Fruit fly (Drosophila melanogaster) whole organism, embryonic: Measurements from ENCODE around the gene CG15914.

Experiments used
- Aef1 ChIP-seq: fragments of 200-800 bp; sonication (Bioruptor generic); IDR thresholded peaks from 3 replicates; pipeline ENCODE4 v1.3.6; 2022; ENCODE audit warnings: missing biosample characterization, missing genetic modification characterization
- Atf6 ChIP-seq: fragments of 200-800 bp; sonication (Bioruptor generic); IDR thresholded peaks from 2 replicates; pipeline ENCODE4 v1.3.6; 2022; ENCODE audit warnings: missing biosample characterization, missing genetic modification characterization
- Blimp-1 ChIP-seq: fragments of 200-800 bp; sonication (Bioruptor generic); optimal IDR thresholded peaks from 3 replicates; lab custom pipeline; 2018; ENCODE audit warnings: missing biosample characterization, missing genetic modification characterization, mild to moderate bottlenecking, moderate library complexity, missing genetic modification reagents
- CG10147 ChIP-seq: fragments of 200-800 bp; sonication (Bioruptor generic); optimal IDR thresholded peaks from 2 replicates; lab custom pipeline; 2019; ENCODE audit warnings: missing biosample characterization, mild to moderate bottlenecking, missing genetic modification characterization, moderate library complexity
- CG1024 ChIP-seq: fragments of 200-800 bp; sonication (Bioruptor generic); IDR thresholded peaks from 2 replicates; pipeline ENCODE4 v1.3.6; 2022; ENCODE audit warnings: missing biosample characterization, missing genetic modification characterization
- CG10321 ChIP-seq: fragments of 200-800 bp; sonication (Bioruptor generic); IDR thresholded peaks from 2 replicates; pipeline ENCODE4 v1.3.6; 2022; ENCODE audit warnings: missing biosample characterization, missing genetic modification characterization
- CG11093 ChIP-seq: fragments of 200-800 bp; sonication (Bioruptor generic); IDR thresholded peaks from 3 replicates; pipeline ENCODE4 v1.3.6; 2022; ENCODE audit warnings: missing biosample characterization, missing genetic modification characterization
- CG12155 ChIP-seq: fragments of 200-800 bp; sonication (Bioruptor generic); optimal IDR thresholded peaks from 3 replicates; lab custom pipeline; 2016; ENCODE audit warnings: missing biosample characterization, missing genetic modification characterization
- CG12219 ChIP-seq: fragments of 200-800 bp; sonication (Bioruptor generic); optimal IDR thresholded peaks from 3 replicates; lab custom pipeline; 2018; ENCODE audit warnings: missing biosample characterization, mild to moderate bottlenecking, missing genetic modification characterization
- CG12744 ChIP-seq: fragments of 200-800 bp; sonication (Bioruptor generic); optimal IDR thresholded peaks from 2 replicates; lab custom pipeline; 2016; ENCODE audit warnings: missing biosample characterization, missing genetic modification characterization
- CG13287 ChIP-seq: fragments of 200-800 bp; sonication (Bioruptor generic); IDR thresholded peaks from 2 replicates; pipeline ENCODE4 v1.3.6; 2022; ENCODE audit warnings: missing biosample characterization, missing genetic modification characterization; ENCODE audit not compliant: partially characterized antibody
- CG14050 ChIP-seq: fragments of 200-800 bp; sonication (Bioruptor generic); IDR thresholded peaks from 3 replicates; pipeline ENCODE4 v1.3.6; 2022; ENCODE audit warnings: missing biosample characterization, missing genetic modification characterization
- CG16863 ChIP-seq: fragments of 200-800 bp; sonication (Bioruptor generic); optimal IDR thresholded peaks from 3 replicates; lab custom pipeline; 2016; ENCODE audit warnings: missing biosample characterization, missing genetic modification characterization
- CG17385 ChIP-seq: fragments of 200-800 bp; sonication (Bioruptor generic); optimal IDR thresholded peaks from 3 replicates; lab custom pipeline; 2018; ENCODE audit warnings: missing biosample characterization, mild to moderate bottlenecking, missing genetic modification characterization
- CG18599 ChIP-seq: fragments of 200-800 bp; sonication (Bioruptor generic); optimal IDR thresholded peaks from 3 replicates; lab custom pipeline; 2017; ENCODE audit warnings: missing biosample characterization, missing genetic modification characterization, mild to moderate bottlenecking, moderate library complexity, missing genetic modification reagents
- CG2120 ChIP-seq: fragments of 200-800 bp; sonication (Bioruptor generic); optimal IDR thresholded peaks from 3 replicates; lab custom pipeline; 2016; ENCODE audit warnings: missing biosample characterization, missing genetic modification characterization
- CG8944 ChIP-seq: fragments of 200-800 bp; sonication (Bioruptor generic); optimal IDR thresholded peaks from 3 replicates; lab custom pipeline; 2016; ENCODE audit warnings: missing biosample characterization, missing genetic modification characterization
- CG9817 ChIP-seq: fragments of 200-800 bp; sonication (Bioruptor generic); optimal IDR thresholded peaks from 2 replicates; lab custom pipeline; 2018; ENCODE audit warnings: missing biosample characterization, mild to moderate bottlenecking, missing genetic modification characterization, moderate library complexity
- CHES-1-like ChIP-seq: fragments of 200-800 bp; sonication (Bioruptor generic); optimal IDR thresholded peaks from 2 replicates; lab custom pipeline; 2016; ENCODE audit warnings: missing biosample characterization, missing genetic modification characterization
- Dfd ChIP-seq, 2 experiments: fragments of >200 bp; optimal IDR thresholded peaks; 2 replicates each; lab custom pipeline; 2017; ENCODE audit warnings: missing biosample characterization in 2 of 2, missing genetic modification characterization in 2 of 2
- Dp ChIP-seq: fragments of 200-800 bp; sonication (Bioruptor generic); optimal IDR thresholded peaks from 2 replicates; lab custom pipeline; 2018; ENCODE audit warnings: missing biosample characterization, mild to moderate bottlenecking, missing genetic modification characterization, moderate library complexity
- Dref ChIP-seq: fragments of 200-800 bp; sonication (Bioruptor generic); IDR thresholded peaks from 2 replicates; pipeline ENCODE4 v1.3.6; 2022; ENCODE audit warnings: missing biosample characterization, missing genetic modification characterization
- Fer1 ChIP-seq: fragments of 200-800 bp; sonication (Bioruptor generic); optimal IDR thresholded peaks from 2 replicates; lab custom pipeline; 2017; ENCODE audit warnings: missing biosample characterization, mild to moderate bottlenecking, missing genetic modification characterization
- HLH4C ChIP-seq: fragments of 200-800 bp; sonication (Bioruptor generic); IDR thresholded peaks from 3 replicates; pipeline ENCODE4 v1.3.6; 2022; ENCODE audit warnings: missing biosample characterization, missing genetic modification characterization; ENCODE audit not compliant: partially characterized antibody
- Hr51 ChIP-seq, 2 experiments: fragments of 200-800 bp; sonication (Bioruptor generic); optimal IDR thresholded peaks; 2 replicates in 1 of 2; 3 replicates in 1 of 2; lab custom pipeline; 2016 to 2018; ENCODE audit warnings: missing biosample characterization in 2 of 2, missing genetic modification characterization in 2 of 2, mild to moderate bottlenecking in 1 of 2, moderate library complexity in 1 of 2
- Jarid2 ChIP-seq: fragments of 200-800 bp; sonication (Bioruptor generic); optimal IDR thresholded peaks from 3 replicates; lab custom pipeline; 2017; ENCODE audit warnings: mild to moderate bottlenecking, missing biosample characterization, missing genetic modification reagents, missing genetic modification characterization
- Kr ChIP-seq: fragments of 200-800 bp; sonication (Bioruptor generic); optimal IDR thresholded peaks from 2 replicates; lab custom pipeline; 2017; ENCODE audit warnings: missing biosample characterization, mild to moderate bottlenecking, missing genetic modification characterization
- Lhr ChIP-seq: fragments of 200-800 bp; sonication (Bioruptor generic); optimal IDR thresholded peaks from 3 replicates; lab custom pipeline; 2017; ENCODE audit warnings: mild to moderate bottlenecking, missing biosample characterization, missing genetic modification reagents, missing genetic modification characterization
- Myb ChIP-seq: fragments of 200-800 bp; sonication (Bioruptor generic); optimal IDR thresholded peaks from 2 replicates; lab custom pipeline; 2016; ENCODE audit warnings: missing biosample characterization, missing genetic modification characterization
- NC2β ChIP-seq: fragments of 200-800 bp; sonication (Bioruptor generic); optimal IDR thresholded peaks from 2 replicates; lab custom pipeline; 2016; ENCODE audit warnings: missing biosample characterization, missing genetic modification characterization
- NFAT ChIP-seq: fragments of 200-800 bp; sonication (Bioruptor generic); IDR thresholded peaks from 2 replicates; pipeline ENCODE4 v1.3.6; 2022; ENCODE audit warnings: missing biosample characterization, missing genetic modification characterization
- Ptx1 ChIP-seq: fragments of 200-800 bp; sonication (Bioruptor generic); IDR thresholded peaks from 2 replicates; pipeline ENCODE4 v1.3.6; 2022; ENCODE audit warnings: missing biosample characterization, missing genetic modification characterization
- Ravus ChIP-seq: fragments of 200-800 bp; sonication (Bioruptor generic); IDR thresholded peaks from 2 replicates; pipeline ENCODE4 v1.3.6; 2022; ENCODE audit warnings: missing biosample characterization, missing genetic modification characterization
- ab ChIP-seq: fragments of 200-800 bp; sonication (Bioruptor generic); optimal IDR thresholded peaks from 2 replicates; lab custom pipeline; 2016; ENCODE audit warnings: missing biosample characterization, missing genetic modification characterization
- aop ChIP-seq: fragments of 200-800 bp; sonication (Bioruptor generic); IDR thresholded peaks from 2 replicates; pipeline ENCODE4 v1.3.6; 2022; ENCODE audit warnings: missing biosample characterization, missing genetic modification characterization
- ap ChIP-seq: fragments of 200-800 bp; sonication (Bioruptor generic); IDR thresholded peaks from 2 replicates; pipeline ENCODE4 v1.3.6; 2022; ENCODE audit warnings: missing biosample characterization, missing genetic modification characterization
- bcd ChIP-seq: fragments of 200-800 bp; sonication (Bioruptor generic); optimal IDR thresholded peaks from 2 replicates; lab custom pipeline; 2017; ENCODE audit warnings: missing biosample characterization, mild to moderate bottlenecking, missing genetic modification characterization
- bigmax ChIP-seq: fragments of 200-800 bp; sonication (Bioruptor generic); optimal IDR thresholded peaks from 2 replicates; lab custom pipeline; 2018; ENCODE audit warnings: missing biosample characterization, mild to moderate bottlenecking, missing genetic modification characterization
- danr ChIP-seq: fragments of 200-800 bp; sonication (Bioruptor generic); IDR thresholded peaks from 2 replicates; pipeline ENCODE4 v1.3.6; 2022; ENCODE audit warnings: missing biosample characterization, missing genetic modification characterization
- ems ChIP-seq: fragments of 200-800 bp; sonication (Bioruptor generic); optimal IDR thresholded peaks from 3 replicates; lab custom pipeline; 2016; ENCODE audit warnings: missing biosample characterization, missing genetic modification characterization
- nau ChIP-seq: fragments of 200-800 bp; sonication (Bioruptor generic); optimal IDR thresholded peaks from 3 replicates; lab custom pipeline; 2017; ENCODE audit warnings: missing biosample characterization, mild to moderate bottlenecking, missing genetic modification characterization, missing genetic modification reagents
- onecut ChIP-seq: fragments of 200-800 bp; sonication (Bioruptor generic); IDR thresholded peaks from 2 replicates; pipeline ENCODE4 v1.3.6; 2022; ENCODE audit warnings: missing biosample characterization, missing genetic modification characterization
- p53 ChIP-seq: fragments of 200-800 bp; sonication (Bioruptor generic); optimal IDR thresholded peaks from 2 replicates; lab custom pipeline; 2016; ENCODE audit warnings: missing biosample characterization, missing genetic modification characterization
- sc ChIP-seq, 3 experiments: fragments of >200 bp in 2 of 3; fragments of 200-800 bp in 1 of 3; sonication (Bioruptor generic) in 1 of 3; optimal IDR thresholded peaks; 2 replicates in 2 of 3; 3 replicates in 1 of 3; lab custom pipeline; 2017; ENCODE audit warnings: mild to moderate bottlenecking in 1 of 3, missing biosample characterization in 1 of 3, missing genetic modification characterization in 1 of 3, missing genetic modification reagents in 1 of 3
- scrt ChIP-seq: fragments of 200-800 bp; sonication (Bioruptor generic); optimal IDR thresholded peaks from 2 replicates; lab custom pipeline; 2018; ENCODE audit warnings: missing biosample characterization, mild to moderate bottlenecking, missing genetic modification characterization, moderate library complexity
- sqz ChIP-seq: fragments of 200-800 bp; sonication (Bioruptor generic); optimal IDR thresholded peaks from 3 replicates; lab custom pipeline; 2018; ENCODE audit warnings: missing biosample characterization, mild to moderate bottlenecking, missing genetic modification characterization
- stwl ChIP-seq: fragments of 200-800 bp; sonication (Bioruptor generic); optimal IDR thresholded peaks from 3 replicates; lab custom pipeline; 2018; ENCODE audit warnings: missing biosample characterization, mild to moderate bottlenecking, missing genetic modification characterization, moderate library complexity
- sug ChIP-seq: fragments of 200-800 bp; optimal IDR thresholded peaks from 2 replicates; lab custom pipeline; 2019; ENCODE audit warnings: missing biosample characterization, mild to moderate bottlenecking, missing genetic modification characterization, moderate library complexity
- tna ChIP-seq: fragments of 200-800 bp; sonication (Bioruptor generic); IDR thresholded peaks from 2 replicates; pipeline ENCODE4 v1.3.6; 2022; ENCODE audit warnings: missing biosample characterization, missing genetic modification characterization; ENCODE audit not compliant: partially characterized antibody

Gene CG15914

dm6 chrX:15891606-15892345, 38.6 kb downstream of the CG15914 start, which contains the start of gene shi (continued):
- TF ChIP-seq CG8944 (GFP tag; lab: Kevin White, UChicago) (no peak), CG12219 (GFP tag; lab: Kevin White, UChicago) (no peak), CG10147 (no peak), CG17385 (GFP tag; lab: Kevin White, UChicago) (no peak), CG18599 (peak; percentile 29), ap (GFP tag; lab: Robert Waterston, UW) (no peak), p53 (GFP tag; lab: Kevin White, UChicago) (no peak), CHES-1-like (peak; percentile 44), Lhr (GFP tag; lab: Kevin White, UChicago) (peak; percentile 46), ab (GFP tag; lab: Kevin White, UChicago) (no peak), CG9817 (tag; lab: Kevin White, UChicago) (no peak), Blimp-1 (GFP tag; lab: Kevin White, UChicago) (no peak), HLH4C (peak; percentile 99), bigmax (GFP tag; lab: Kevin White, UChicago) (no peak), CG16863 (GFP tag; lab: Kevin White, UChicago) (no peak), ems (GFP tag; lab: Kevin White, UChicago) (no peak), CG10321 (GFP tag; lab: Robert Waterston, UW) (no peak), CG1024 (0 out of 2 replicates have a peak, but pooled peaks have one; percentile 18), stwl (tag; lab: Kevin White, UChicago) (peak; percentile 89), Dfd (GFP tag; optimal IDR thresholded peaks at IDR 0.05; lab: Kevin White, UChicago) (no peak), tna (peak; percentile 98), onecut (peak; percentile 22), scrt (GFP tag; lab: Kevin White, UChicago) (peak; percentile 13), Aef1 (no peak), Myb (GFP tag; lab: Kevin White, UChicago) (peak; percentile 55), NC2β (GFP tag; lab: Kevin White, UChicago) (no peak), CG12744 (GFP tag; lab: Kevin White, UChicago) (no peak), bcd (GFP tag; lab: Kevin White, UChicago) (peak; percentile 3), Fer1 (GFP tag; lab: Kevin White, UChicago) (no peak), sug (tag; lab: Kevin White, UChicago) (peak; percentile 46), CG14050 (GFP tag; lab: Robert Waterston, UW) (no peak), aop (no peak), CG12155 (GFP tag; lab: Kevin White, UChicago) (no peak), danr (no peak), sc (optimal IDR thresholded peaks at IDR 0.05; lab: Kevin White, UChicago) (no peak), sc (GFP tag; optimal IDR thresholded peaks at IDR 0.05; lab: Kevin White, UChicago) (no peak), Ravus (GFP tag; lab: Robert Waterston, UW) (no peak), Jarid2 (peak; percentile 81), CG2120 (peak; percentile 48), nau (GFP tag; lab: Kevin White, UChicago) (no peak), NFAT (no peak), Hr51 (GFP tag; optimal IDR thresholded peaks at IDR 0.05; lab: Kevin White, UChicago) (peak in 1 of 2 experiments; percentile 53), Dp (peak; percentile 53), sqz (GFP tag; lab: Kevin White, UChicago) (peak; percentile 50), Kr (GFP tag; lab: Kevin White, UChicago) (no peak), Atf6 (GFP tag; lab: Robert Waterston, UW) (no peak), CG11093 (GFP tag; lab: Robert Waterston, UW) (no peak), Dref (peak; percentile 96), Ptx1 (GFP tag; lab: Robert Waterston, UW) (no peak), CG13287 (GFP tag; lab: Robert Waterston, UW) (peak; percentile 96)
